Fruit fly (Drosophila melanogaster): ENCODE results near the gene Kots.

Gene Kots

dm6 chr3R:13914760-13915417 lies 49.1 kb downstream of the Kots start (continued):
- TF ChIP-seq CG5245 (GFP tag; optimal IDR thresholded peaks at IDR 0.05) = peak; percentile 62
- TF ChIP-seq CG13123 (GFP tag; optimal IDR thresholded peaks at IDR 0.05) = peak; percentile 0
- peak; percentile 83 for TF ChIP-seq CoRest (tag; optimal IDR thresholded peaks at IDR 0.05)
- peak; percentile 75 for TF ChIP-seq CG1647 (GFP tag; optimal IDR thresholded peaks at IDR 0.05)
- no peak for TF ChIP-seq hkb (optimal IDR thresholded peaks at IDR 0.05)
- peak; percentile 84 for TF ChIP-seq hkb (GFP tag; IDR thresholded peaks at IDR 0.05)
- peak; percentile 66 for TF ChIP-seq lilli (GFP tag; optimal IDR thresholded peaks at IDR 0.05)
- no peak for TF ChIP-seq unc-4 (GFP tag; IDR thresholded peaks at IDR 0.05; ENCODE audit: partially characterized antibody)
- TF ChIP-seq esg (GFP tag; conservative IDR thresholded peaks at IDR 0.05) = peak; percentile 70
- peak; percentile 22 for TF ChIP-seq CG10565 (GFP tag; optimal IDR thresholded peaks at IDR 0.05)
- peak in 1 of 3 experiments; percentile 69 for TF ChIP-seq lola (GFP tag; optimal IDR thresholded peaks at IDR 0.05)
- peak; percentile 74 for TF ChIP-seq Blimp-1 (GFP tag; optimal IDR thresholded peaks at IDR 0.05)
- TF ChIP-seq CG1603 (tag; optimal IDR thresholded peaks at IDR 0.05) = peak; percentile 84
- TF ChIP-seq bbx (GFP tag; IDR thresholded peaks at IDR 0.05; ENCODE audit: partially characterized antibody) = no peak
- no peak for TF ChIP-seq pzg (GFP tag; optimal IDR thresholded peaks at IDR 0.05)
- TF ChIP-seq Camta (GFP tag; optimal IDR thresholded peaks at IDR 0.05) = peak; percentile 72
- peak; percentile 88 for TF ChIP-seq CG32532 (GFP tag; IDR thresholded peaks at IDR 0.05)
- TF ChIP-seq Doc2 (GFP tag; IDR thresholded peaks at IDR 0.05) = 0 out of 2 replicates have a peak, but pooled peaks have one; percentile 35
- peak; percentile 65; the same call in 2 of the 3 replicates for TF ChIP-seq sr (GFP tag; IDR thresholded peaks at IDR 0.05)
- peak; percentile 49 for TF ChIP-seq CG15696 (tag; optimal IDR thresholded peaks at IDR 0.05)
- peak; percentile 64 for TF ChIP-seq grn (GFP tag; optimal IDR thresholded peaks at IDR 0.05)
- no peak for TF ChIP-seq ash1 (GFP tag; optimal IDR thresholded peaks at IDR 0.05)
- TF ChIP-seq fu2 (GFP tag; optimal IDR thresholded peaks at IDR 0.05) = peak; percentile 47
- peak; percentile 42 for TF ChIP-seq repo (GFP tag; optimal IDR thresholded peaks at IDR 0.05)
- peak; percentile 76 for TF ChIP-seq Rx (GFP tag; IDR thresholded peaks at IDR 0.05)
- peak; percentile 66 for TF ChIP-seq eyg (GFP tag; optimal IDR thresholded peaks at IDR 0.05)
- TF ChIP-seq HLH54F (GFP tag; optimal IDR thresholded peaks at IDR 0.05) = peak; percentile 41
- TF ChIP-seq pfk (GFP tag; optimal IDR thresholded peaks at IDR 0.05) = no peak
- peak; percentile 65 for TF ChIP-seq CG33213 (GFP tag; optimal IDR thresholded peaks at IDR 0.05)
- peak; percentile 72 for TF ChIP-seq CG10209 (GFP tag; optimal IDR thresholded peaks at IDR 0.05)
- TF ChIP-seq fd3F (GFP tag; optimal IDR thresholded peaks at IDR 0.05) = peak; percentile 20
- TF ChIP-seq CG18262 (tag; optimal IDR thresholded peaks at IDR 0.05) = peak; percentile 81
- TF ChIP-seq corto (GFP tag; optimal IDR thresholded peaks at IDR 0.05) = no peak
- peak; percentile 80 for TF ChIP-seq CG4424 (GFP tag; optimal IDR thresholded peaks at IDR 0.05)
- TF ChIP-seq sob (GFP tag; IDR thresholded peaks at IDR 0.05) = peak; percentile 83
- peak; percentile 48; the same call in 1 of the 2 replicates for TF ChIP-seq CG9215 (GFP tag; IDR thresholded peaks at IDR 0.05)
- peak; percentile 86 for TF ChIP-seq CG2712 (tag; optimal IDR thresholded peaks at IDR 0.05)
- peak; percentile 72 for TF ChIP-seq zen (tag; optimal IDR thresholded peaks at IDR 0.05)
- TF ChIP-seq Sry-δ (GFP tag; optimal IDR thresholded peaks at IDR 0.05) = peak; percentile 50
- peak; percentile 83 for TF ChIP-seq CG31441 (GFP tag; IDR thresholded peaks at IDR 0.05)
- peak; percentile 84 for TF ChIP-seq Ada2b (GFP tag; IDR thresholded peaks at IDR 0.05)
- no peak for TF ChIP-seq CrebB (tag; optimal IDR thresholded peaks at IDR 0.05)
- TF ChIP-seq Aef1 (GFP tag; IDR thresholded peaks at IDR 0.05) = peak; percentile 68
- no peak for TF ChIP-seq zf30C (GFP tag; optimal IDR thresholded peaks at IDR 0.05)
- no peak for TF ChIP-seq stwl (tag; optimal IDR thresholded peaks at IDR 0.05)
- TF ChIP-seq ase (GFP tag; IDR thresholded peaks at IDR 0.05) = peak; percentile 61; the same call in 1 of the 3 replicates
- peak; percentile 52 for TF ChIP-seq ewg (GFP tag; optimal IDR thresholded peaks at IDR 0.05)
- peak; percentile 35 for TF ChIP-seq gsb-n (tag; optimal IDR thresholded peaks at IDR 0.05)
- TF ChIP-seq gce (GFP tag; IDR thresholded peaks at IDR 0.05) = peak; percentile 70; the same call in 1 of the 3 replicates
- 0 out of 3 replicates have a peak, but pooled peaks have one; percentile 44 for TF ChIP-seq z (GFP tag; IDR thresholded peaks at IDR 0.05)
